Fruit fly (Drosophila melanogaster): Measurements from ENCODE around the gene CG6013.

CG6013 gene

dm6 chr3R:18995556-18996272, 35.6 kb upstream of the CG6013 start (continued):
- TF ChIP-seq CG2199 (GFP tag; IDR thresholded peaks at IDR 0.05) (peak; percentile 82; the same call in 2 of the 3 replicates), Stat92E (GFP tag; optimal IDR thresholded peaks at IDR 0.05) (no peak), CG8359 (GFP tag; optimal IDR thresholded peaks at IDR 0.05; ENCODE audit: borderline replicate concordance) (peak; percentile 73), ara (GFP tag; IDR thresholded peaks at IDR 0.05) (peak; percentile 87), ab (GFP tag; optimal IDR thresholded peaks at IDR 0.05) (no peak), eyg (GFP tag; optimal IDR thresholded peaks at IDR 0.05) (peak; percentile 33), bigmax (GFP tag; optimal IDR thresholded peaks at IDR 0.05) (no peak), amos (GFP tag; IDR thresholded peaks at IDR 0.05; ENCODE audit: partially characterized antibody) (no peak), MBD-R2 (GFP tag; IDR thresholded peaks at IDR 0.05) (peak; percentile 29; the same call in 1 of the 2 replicates), CG7556 (GFP tag; optimal IDR thresholded peaks at IDR 0.05) (peak; percentile 69), CG3838 (GFP tag; optimal IDR thresholded peaks at IDR 0.05) (peak; percentile 16), CG2202 (tag; optimal IDR thresholded peaks at IDR 0.05) (peak; percentile 57), CG13123 (GFP tag; optimal IDR thresholded peaks at IDR 0.05) (peak; percentile 43), chm (GFP tag; IDR thresholded peaks at IDR 0.05) (no peak), pum (GFP tag; optimal IDR thresholded peaks at IDR 0.05) (peak; percentile 75), CG6765 (GFP tag; optimal IDR thresholded peaks at IDR 0.05) (no peak), schlank (tag; optimal IDR thresholded peaks at IDR 0.05) (no peak), ci (GFP tag; IDR thresholded peaks at IDR 0.05) (peak; percentile 90), Atf-2 (GFP tag; optimal IDR thresholded peaks at IDR 0.05) (peak; percentile 56), E2f2 (GFP tag; IDR thresholded peaks at IDR 0.05) (peak; percentile 47), ewg (GFP tag; optimal IDR thresholded peaks at IDR 0.05) (peak; percentile 77), CG10209 (GFP tag; optimal IDR thresholded peaks at IDR 0.05) (peak; percentile 71), CG7271 (tag; optimal IDR thresholded peaks at IDR 0.05) (peak; percentile 12), sens-2 (GFP tag; IDR thresholded peaks at IDR 0.05) (peak; percentile 86), otp (GFP tag; IDR thresholded peaks at IDR 0.05) (peak; percentile 85), sisA (GFP tag; IDR thresholded peaks at IDR 0.05) (peak; percentile 88), CG6854 (GFP tag; optimal IDR thresholded peaks at IDR 0.05) (peak; percentile 19), CG7357 (GFP tag; IDR thresholded peaks at IDR 0.05) (peak; percentile 44; the same call in 1 of the 3 replicates), dpn (GFP tag; optimal IDR thresholded peaks at IDR 0.05) (peak; percentile 68 to 76), Nf-YA (GFP tag; IDR thresholded peaks at IDR 0.05) (peak; percentile 51; the same call in 1 of the 2 replicates), her (GFP tag; optimal IDR thresholded peaks at IDR 0.05) (peak; percentile 2), aop (GFP tag; IDR thresholded peaks at IDR 0.05) (no peak), ham (GFP tag; IDR thresholded peaks at IDR 0.05) (no peak), CG13775 (GFP tag; optimal IDR thresholded peaks at IDR 0.05) (peak; percentile 55), wor (GFP tag; IDR thresholded peaks at IDR 0.05) (peak; percentile 79), CG1792 (GFP tag; optimal IDR thresholded peaks at IDR 0.05) (peak; percentile 24), CG43689 (GFP tag; IDR thresholded peaks at IDR 0.05) (peak; percentile 56), CG12104 (GFP tag; optimal IDR thresholded peaks at IDR 0.05) (peak; percentile 16), knrl (GFP tag; IDR thresholded peaks at IDR 0.05; ENCODE audit: partially characterized antibody) (no peak), maf-S (GFP tag; optimal IDR thresholded peaks at IDR 0.05) (peak; percentile 15), CG15269 (tag; optimal IDR thresholded peaks at IDR 0.05) (peak; percentile 63), CG10321 (GFP tag; IDR thresholded peaks at IDR 0.05) (peak; percentile 56; the same call in 1 of the 2 replicates), gsb (GFP tag; IDR thresholded peaks at IDR 0.05) (no peak), disco-r (GFP tag; optimal IDR thresholded peaks at IDR 0.05) (no peak), Poxn (GFP tag; IDR thresholded peaks at IDR 0.05) (no peak), gsb-n (tag; optimal IDR thresholded peaks at IDR 0.05) (peak; percentile 74), Hsf (GFP tag; optimal IDR thresholded peaks at IDR 0.05) (peak; percentile 70), CG17802 (tag; optimal IDR thresholded peaks at IDR 0.05) (peak; percentile 29), fru (optimal IDR thresholded peaks at IDR 0.05) (no peak), pb (GFP tag; optimal IDR thresholded peaks at IDR 0.05) (peak; percentile 42)

Measured in whole organism, embryonic.